Worm (Caenorhabditis elegans) whole organism, L4/young adult: ENCODE results near the gene Y73C8C.10.

Experiments
- W03F9.2 ChIP-seq: fragments of 150-350 bp; optimal IDR thresholded peaks from 2 replicates; lab custom pipeline; 2014; ENCODE audit warnings: missing biosample characterization, missing genetic modification characterization
- dao-5 ChIP-seq: sonication (generic microtip); optimal IDR thresholded peaks from 2 replicates; lab custom pipeline; 2016; ENCODE audit warnings: missing genotype, missing genetic modification characterization, moderate library complexity, missing compliant biosample characterization
- him-1 ChIP-seq: sonication (generic microtip); optimal IDR thresholded peaks from 2 replicates; lab custom pipeline; 2016; ENCODE audit warnings: missing genotype, missing genetic modification reagents, missing genetic modification characterization, missing compliant biosample characterization

Y73C8C.10 gene

ce11 chrV:3127670-3128069 is at the start of gene Y73C8C.10:
TSS of gene Y73C8C.10 (minus strand) at chrV:3127770.
- TF ChIP-seq W03F9.2 (tag; lab: Kevin White, UChicago) = no peak
- TF ChIP-seq him-1 (tag; lab: Kevin White, UChicago) = no peak
- no peak for TF ChIP-seq dao-5 (tag; lab: Kevin White, UChicago)

ce11 chrV:3176161-3176560 is 48.6 kb upstream of the Y73C8C.10 start, which contains the start of gene srab-8:
TSS of gene srab-8 (plus strand) at chrV:3176461.
- TF ChIP-seq him-1 (tag; lab: Kevin White, UChicago) = no peak
- no peak for TF ChIP-seq W03F9.2 (tag; lab: Kevin White, UChicago)
- no peak for TF ChIP-seq dao-5 (tag; lab: Kevin White, UChicago)

- TF ChIP-seq dao-5 (tag; lab: Kevin White, UChicago) (no peak), W03F9.2 (tag; lab: Kevin White, UChicago) (no peak)
Observed at ce11 chrV:3171625-3172024, 44.1 kb upstream of the Y73C8C.10 start.

ce11 chrV:3169838-3170237 is 42.3 kb upstream of the Y73C8C.10 start, which contains the start of gene srbc-6:
TSS of gene srbc-6 (plus strand) at chrV:3170138.
- no peak for TF ChIP-seq W03F9.2 (tag; lab: Kevin White, UChicago)

ce11 chrV:3168650-3169049 is 41.1 kb upstream of the Y73C8C.10 start, which contains the start of gene C36C5.15:
TSS of gene C36C5.15 (minus strand) at chrV:3168750.
- TF ChIP-seq dao-5 (tag; lab: Kevin White, UChicago) = no peak
- TF ChIP-seq him-1 (tag; lab: Kevin White, UChicago) = no peak
- TF ChIP-seq W03F9.2 (tag; lab: Kevin White, UChicago) = no peak

- TF ChIP-seq W03F9.2 (tag; lab: Kevin White, UChicago) (no peak), dao-5 (tag; lab: Kevin White, UChicago) (no peak), him-1 (tag; lab: Kevin White, UChicago) (no peak)
Observed at ce11 chrV:3166260-3166659, 38.7 kb upstream of the Y73C8C.10 start, which contains the start of gene C36C5.4. TSS of gene C36C5.4 (plus strand) at chrV:3166560.

ce11 chrV:3165438-3165837 is 37.9 kb upstream of the Y73C8C.10 start, which contains the start of gene C36C5.14:
TSS of gene C36C5.14 (minus strand) at chrV:3165538.
- TF ChIP-seq him-1 (tag; lab: Kevin White, UChicago) = no peak
- no peak for TF ChIP-seq dao-5 (tag; lab: Kevin White, UChicago)
- TF ChIP-seq W03F9.2 (tag; lab: Kevin White, UChicago) = no peak

- TF ChIP-seq him-1 (tag; lab: Kevin White, UChicago) (no peak), dao-5 (tag; lab: Kevin White, UChicago) (no peak), W03F9.2 (tag; lab: Kevin White, UChicago) (no peak)
Observed at ce11 chrV:3163143-3163542, 35.6 kb upstream of the Y73C8C.10 start.

ce11 chrV:3162299-3162698 is 34.7 kb upstream of the Y73C8C.10 start:
- no peak for TF ChIP-seq W03F9.2 (tag; lab: Kevin White, UChicago)
- no peak for TF ChIP-seq him-1 (tag; lab: Kevin White, UChicago)
- no peak for TF ChIP-seq dao-5 (tag; lab: Kevin White, UChicago)

ce11 chrV:3159252-3159651 is 31.7 kb upstream of the Y73C8C.10 start, which contains the start of gene C36C5.12:
TSS of gene C36C5.12 (minus strand) at chrV:3159352.
- no peak for TF ChIP-seq W03F9.2 (tag; lab: Kevin White, UChicago)
- no peak for TF ChIP-seq him-1 (tag; lab: Kevin White, UChicago)
- TF ChIP-seq dao-5 (tag; lab: Kevin White, UChicago) = no peak

- no peak for TF ChIP-seq dao-5 (tag; lab: Kevin White, UChicago)
- TF ChIP-seq him-1 (tag; lab: Kevin White, UChicago) = no peak
- no peak for TF ChIP-seq W03F9.2 (tag; lab: Kevin White, UChicago)
Observed at ce11 chrV:3158379-3158778, 30.8 kb upstream of the Y73C8C.10 start.

- no peak for TF ChIP-seq him-1 (tag; lab: Kevin White, UChicago)
- TF ChIP-seq dao-5 (tag; lab: Kevin White, UChicago) = no peak
- no peak for TF ChIP-seq W03F9.2 (tag; lab: Kevin White, UChicago)
Observed at ce11 chrV:3156786-3157185, 29.2 kb upstream of the Y73C8C.10 start, which contains the start of gene exh-1. TSS of gene exh-1 (plus strand) at chrV:3157086.

ce11 chrV:3155072-3155471 is 27.5 kb upstream of the Y73C8C.10 start, which contains the start of gene srab-7:
TSS of gene srab-7 (minus strand) at chrV:3155172.
- TF ChIP-seq dao-5 (tag; lab: Kevin White, UChicago) = no peak
- TF ChIP-seq him-1 (tag; lab: Kevin White, UChicago) = no peak
- no peak for TF ChIP-seq W03F9.2 (tag; lab: Kevin White, UChicago)

- no peak for TF ChIP-seq dao-5 (tag; lab: Kevin White, UChicago)
- TF ChIP-seq him-1 (tag; lab: Kevin White, UChicago) = no peak
- no peak for TF ChIP-seq W03F9.2 (tag; lab: Kevin White, UChicago)
Observed at ce11 chrV:3151862-3152261, 24.3 kb upstream of the Y73C8C.10 start, which contains the start of gene srab-6. TSS of gene srab-6 (minus strand) at chrV:3151962.
